Worm (Caenorhabditis elegans) whole organism, young adult: ENCODE results near the gene jac-1.

ENCODE experiments used
- B0261.1 ChIP-seq: sonication (generic microtip); optimal IDR thresholded peaks from 2 replicates; lab custom pipeline; 2016; ENCODE audit warnings: mild to moderate bottlenecking, missing genetic modification characterization, moderate library complexity, missing compliant biosample characterization
- B0336.3 ChIP-seq: fragments of 200-800 bp; sonication (Bioruptor generic); IDR thresholded peaks from 2 replicates; pipeline ENCODE4 v1.3.6; 2022; ENCODE audit warnings: missing genetic modification characterization, missing compliant biosample characterization
- C17E4.6 ChIP-seq: fragments of 200-800 bp; sonication (Bioruptor generic); IDR thresholded peaks from 2 replicates; pipeline ENCODE4 v1.3.6; 2022; ENCODE audit warnings: missing genetic modification reagents, missing genetic modification characterization, missing compliant biosample characterization
- F37B4.10 ChIP-seq: fragments of 200-800 bp; sonication (Bioruptor generic); IDR thresholded peaks from 2 replicates; pipeline ENCODE4 v1.3.6; 2022; ENCODE audit warnings: missing genetic modification characterization, missing compliant biosample characterization
- F39B2.1 ChIP-seq: fragments of 200-800 bp; sonication (Bioruptor generic); IDR thresholded peaks from 2 replicates; pipeline ENCODE4 v1.3.6; 2022; ENCODE audit warnings: missing genetic modification reagents, missing genetic modification characterization, missing compliant biosample characterization
- F49E8.2 ChIP-seq: sonication (generic microtip); optimal IDR thresholded peaks from 3 replicates; lab custom pipeline; 2017; ENCODE audit warnings: missing genetic modification characterization, mild to moderate bottlenecking, missing compliant biosample characterization, antibody characterized with exemption, moderate library complexity; ENCODE audit not compliant: insufficient read depth
- F57A8.1 ChIP-seq: fragments of 200-800 bp; sonication (Bioruptor generic); optimal IDR thresholded peaks from 2 replicates; lab custom pipeline; 2018; ENCODE audit warnings: mild to moderate bottlenecking, missing genetic modification characterization, moderate library complexity, missing compliant biosample characterization
- Y53G8AR.9 ChIP-seq: fragments of 200-800 bp; sonication (Bioruptor generic); conservative IDR thresholded peaks from 2 replicates; pipeline ENCODE4 v1.3.6; 2022; ENCODE audit warnings: missing genetic modification reagents, missing genetic modification characterization, missing compliant biosample characterization
- attf-6 ChIP-seq: fragments of 200-800 bp; sonication (Bioruptor generic); IDR thresholded peaks from 2 replicates; pipeline ENCODE4 v1.3.6; 2022; ENCODE audit warnings: missing genetic modification reagents, missing genetic modification characterization, missing compliant biosample characterization
- dox-1 ChIP-seq: fragments of 200-800 bp; sonication (Bioruptor generic); IDR thresholded peaks from 2 replicates; pipeline ENCODE4 v1.3.6; 2022; ENCODE audit warnings: missing genetic modification reagents, missing genetic modification characterization, missing compliant biosample characterization
- egl-18 ChIP-seq: fragments of 200-800 bp; sonication (Bioruptor generic); IDR thresholded peaks from 2 replicates; pipeline ENCODE4 v1.3.6; 2022; ENCODE audit warnings: missing genetic modification reagents, missing genetic modification characterization, missing compliant biosample characterization
- fkh-3 ChIP-seq: sonication (generic microtip); optimal IDR thresholded peaks from 2 replicates; lab custom pipeline; 2016; ENCODE audit warnings: mild to moderate bottlenecking, missing genetic modification characterization, missing compliant biosample characterization
- hlh-12 ChIP-seq: sonication (generic microtip); optimal IDR thresholded peaks from 2 replicates; lab custom pipeline; 2016; ENCODE audit warnings: missing genetic modification characterization, missing compliant biosample characterization
- hmg-1.2 ChIP-seq: fragments of 200-800 bp; sonication (Bioruptor generic); IDR thresholded peaks from 2 replicates; pipeline ENCODE4 v1.3.6; 2022; ENCODE audit warnings: missing genetic modification reagents, missing genetic modification characterization, missing compliant biosample characterization
- lin-26 ChIP-seq: fragments of 200-800 bp; sonication (Bioruptor generic); IDR thresholded peaks from 2 replicates; pipeline ENCODE4 v1.3.6; 2022; ENCODE audit warnings: missing genetic modification reagents, missing genetic modification characterization, missing compliant biosample characterization
- lsy-27 ChIP-seq: sonication (generic microtip); optimal IDR thresholded peaks from 2 replicates; lab custom pipeline; 2017; ENCODE audit warnings: missing genetic modification characterization, mild to moderate bottlenecking, missing compliant biosample characterization, antibody characterized with exemption, missing genotype, borderline replicate concordance; ENCODE audit not compliant: insufficient read depth
- mcd-1 ChIP-seq: fragments of 200-800 bp; sonication (Bioruptor generic); IDR thresholded peaks from 2 replicates; pipeline ENCODE4 v1.3.6; 2022; ENCODE audit warnings: missing genetic modification reagents, missing genetic modification characterization, missing compliant biosample characterization
- nhr-27 ChIP-seq: fragments of 200-800 bp; sonication (Bioruptor generic); optimal IDR thresholded peaks from 2 replicates; lab custom pipeline; 2018; ENCODE audit warnings: mild to moderate bottlenecking, missing genetic modification characterization, moderate library complexity, missing compliant biosample characterization
- nhr-80 ChIP-seq: sonication (generic microtip); optimal IDR thresholded peaks from 2 replicates; lab custom pipeline; 2016; ENCODE audit warnings: missing genetic modification characterization, missing compliant biosample characterization
- nhr-90 ChIP-seq: sonication (generic microtip); optimal IDR thresholded peaks from 2 replicates; lab custom pipeline; 2016; ENCODE audit warnings: missing genotype, mild to moderate bottlenecking, missing genetic modification characterization, missing compliant biosample characterization
- sdz-38 ChIP-seq: sonication (generic microtip); optimal IDR thresholded peaks from 2 replicates; lab custom pipeline; 2016; ENCODE audit warnings: missing genotype, missing genetic modification characterization, missing compliant biosample characterization
- sea-2 ChIP-seq: fragments of 200-800 bp; sonication (Bioruptor generic); IDR thresholded peaks from 2 replicates; pipeline ENCODE4 v1.3.6; 2022; ENCODE audit warnings: missing genetic modification characterization, missing compliant biosample characterization
- snpc-4 ChIP-seq, 5 experiments: fragments of 150-350 bp in 1 of 5; sonication (generic microtip) in 4 of 5; optimal IDR thresholded peaks; 2 replicates each; lab custom pipeline; 2014 to 2018; ENCODE audit warnings: missing genetic modification characterization in 5 of 5, missing biosample characterization in 3 of 5, antibody characterized with exemption in 2 of 5, mild to moderate bottlenecking in 2 of 5, missing compliant biosample characterization in 2 of 5, missing genotype in 2 of 5, moderate library complexity in 2 of 5, missing genetic modification reagents in 1 of 5
- tbp1 ChIP-seq: fragments of 200-800 bp; sonication (Bioruptor generic); optimal IDR thresholded peaks from 2 replicates; lab custom pipeline; 2018; ENCODE audit warnings: mild to moderate bottlenecking, missing genetic modification characterization, missing compliant biosample characterization
- xnd-1 ChIP-seq: sonication (generic microtip); optimal IDR thresholded peaks from 2 replicates; lab custom pipeline; 2016; ENCODE audit warnings: missing genotype, missing genetic modification reagents, missing genetic modification characterization, missing compliant biosample characterization
- zfh-2 ChIP-seq: fragments of 200-800 bp; sonication (Bioruptor generic); conservative IDR thresholded peaks from 2 replicates; pipeline ENCODE4 v1.3.6; 2022; ENCODE audit warnings: missing genetic modification reagents, missing genetic modification characterization, missing compliant biosample characterization
- ztf-28 ChIP-seq: fragments of 200-800 bp; sonication (Bioruptor generic); IDR thresholded peaks from 2 replicates; pipeline ENCODE4 v1.3.6; 2022; ENCODE audit warnings: missing genetic modification reagents, missing genetic modification characterization, missing compliant biosample characterization

The jac-1 gene

DNA sequence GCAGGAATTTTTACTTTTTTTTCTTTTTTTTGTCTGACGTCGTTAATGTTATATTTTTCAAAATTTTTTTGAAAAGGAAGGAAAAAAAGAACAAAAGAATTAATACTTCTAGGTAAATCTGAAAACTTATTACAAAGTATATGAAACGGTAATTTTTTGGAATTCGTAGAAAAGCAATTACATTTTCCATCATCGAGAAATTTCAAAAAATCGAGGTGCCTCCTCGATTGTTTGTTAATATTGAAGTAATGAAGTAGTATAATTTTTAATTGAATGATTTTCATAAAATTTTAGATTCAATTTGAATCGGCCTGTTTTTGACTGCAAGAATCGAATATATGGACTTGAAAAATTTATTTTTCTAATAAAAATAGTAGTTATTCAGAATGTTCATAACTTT, 35.2 kb downstream of the jac-1 start:
- TF ChIP-seq snpc-4 (GFP tag; optimal IDR thresholded peaks at IDR 0.05; lab: Kevin White, UChicago) (no peak), snpc-4 (tag; optimal IDR thresholded peaks at IDR 0.05; lab: Kevin White, UChicago) (peak in 2 of 4 experiments; percentile 39 to 80), F57A8.1 (GFP tag; lab: Kevin White, UChicago) (no peak), attf-6 (GFP tag; lab: Robert Waterston, UW) (peak; percentile 80)

- TF ChIP-seq snpc-4 (GFP tag; optimal IDR thresholded peaks at IDR 0.05; lab: Kevin White, UChicago) (no peak), snpc-4 (tag; optimal IDR thresholded peaks at IDR 0.05; lab: Kevin White, UChicago) (peak in 3 of 4 experiments; percentile 23 to 79 (median 74)), hmg-1.2 (GFP tag; lab: Robert Waterston, UW) (peak; percentile 81; the same call in 1 of the 2 replicates), attf-6 (GFP tag; lab: Robert Waterston, UW) (0 out of 2 replicates have a peak, but pooled peaks have one; percentile 28), nhr-90 (tag; lab: Kevin White, UChicago) (no peak)
Measured at ce11 chrIV:15983920-15984631, 42.6 kb downstream of the jac-1 start, which contains the start of gene Y105C5B.19. TSS of gene Y105C5B.19 (minus strand) at chrIV:15983970.

DNA sequence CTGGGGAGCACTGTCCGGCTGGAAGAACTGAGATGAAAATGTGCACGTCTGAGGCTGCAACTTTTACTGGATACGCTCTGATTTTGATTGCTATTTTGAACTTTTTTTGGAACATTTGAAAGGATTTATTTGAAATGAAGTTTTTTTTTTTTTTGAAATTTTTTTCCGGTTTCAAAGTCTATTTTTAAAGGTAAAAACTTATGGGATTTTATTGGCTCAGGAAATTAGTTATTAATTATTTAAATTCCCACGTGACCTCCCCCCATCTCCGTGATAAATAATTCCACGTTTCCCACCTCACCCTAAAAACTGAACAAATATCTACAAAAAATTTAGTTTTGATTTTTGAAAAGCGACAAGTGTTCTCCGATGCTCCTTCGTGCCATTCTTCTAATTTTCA, 62.3 kb downstream of the jac-1 start, which contains the start of gene Y105C5B.18:
TSS of gene Y105C5B.18 (plus strand) at position 301 of the 400 bp plus-strand sequence.
- no peak for TF ChIP-seq hmg-1.2 (GFP tag; lab: Robert Waterston, UW)
- TF ChIP-seq dox-1 = no peak
- no peak for TF ChIP-seq F39B2.1 (GFP tag; lab: Robert Waterston, UW)
- TF ChIP-seq lsy-27 (tag; lab: Kevin White, UChicago) = no peak
- no peak for TF ChIP-seq zfh-2
- TF ChIP-seq lin-26 (GFP tag; lab: Robert Waterston, UW) = no peak
- no peak for TF ChIP-seq Y53G8AR.9 (GFP tag; lab: Robert Waterston, UW)
- TF ChIP-seq B0261.1 (tag; lab: Kevin White, UChicago) = no peak
- TF ChIP-seq C17E4.6 (GFP tag; lab: Robert Waterston, UW) = no peak
- no peak for TF ChIP-seq egl-18 (GFP tag; lab: Robert Waterston, UW)
- no peak for TF ChIP-seq mcd-1 (GFP tag; lab: Robert Waterston, UW)
- no peak for TF ChIP-seq sea-2
- no peak for TF ChIP-seq B0336.3 (GFP tag; lab: Robert Waterston, UW)
- no peak for TF ChIP-seq ztf-28
- no peak for TF ChIP-seq F49E8.2
- TF ChIP-seq xnd-1 (tag; lab: Kevin White, UChicago) = no peak
- no peak for TF ChIP-seq nhr-80 (tag; lab: Kevin White, UChicago)

DNA sequence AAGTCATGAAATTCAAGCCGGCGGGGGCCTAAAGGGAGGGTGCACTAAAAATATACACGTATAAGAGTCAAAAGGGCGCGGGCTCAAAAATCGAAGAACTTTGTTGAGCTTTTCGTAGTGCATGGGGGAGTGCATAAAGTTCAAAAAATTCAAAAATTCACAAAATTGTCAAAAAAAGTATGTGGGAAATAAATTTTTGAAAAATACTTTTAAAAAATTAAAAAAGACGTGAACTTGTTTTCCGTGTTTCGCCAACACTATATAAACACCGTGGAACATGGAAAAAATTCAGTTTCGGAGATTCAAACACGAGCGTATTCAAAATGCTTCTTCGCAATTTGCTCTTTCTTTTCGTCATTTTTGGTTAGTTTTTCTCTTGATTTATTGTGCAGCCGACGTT, 63.8 kb downstream of the jac-1 start, which contains the start of gene Y105C5B.17:
TSS of gene Y105C5B.17 (plus strand) at position 301 of the 400 bp plus-strand sequence.
- TF ChIP-seq hlh-12 (tag; lab: Kevin White, UChicago) (no peak), tbp1 (GFP tag; lab: Kevin White, UChicago) (no peak), snpc-4 (GFP tag; optimal IDR thresholded peaks at IDR 0.05; lab: Kevin White, UChicago) (no peak), snpc-4 (tag; optimal IDR thresholded peaks at IDR 0.05; lab: Kevin White, UChicago) (peak in 1 of 4 experiments; percentile 8), sdz-38 (tag; lab: Kevin White, UChicago) (no peak), fkh-3 (tag; lab: Kevin White, UChicago) (no peak)

- TF ChIP-seq nhr-27 (no peak), F37B4.10 (0 out of 2 replicates have a peak, but pooled peaks have one; percentile 73)
Measured at ce11 chrIV:15962219-15962762, 64.4 kb downstream of the jac-1 start, which contains the start of gene lgc-19. TSS of gene lgc-19 (minus strand) at chrIV:15962712.
